Fruit fly (Drosophila melanogaster) whole organism, embryonic: ENCODE measurements around the gene CG13075.

Source experiments
- Abd-B ChIP-seq: fragments of 200-800 bp; sonication (Bioruptor generic); optimal IDR thresholded peaks from 2 replicates; lab custom pipeline; 2018; ENCODE audit warnings: missing biosample characterization, mild to moderate bottlenecking, missing genetic modification characterization, moderate library complexity
- Aef1 ChIP-seq: fragments of 200-800 bp; sonication (Bioruptor generic); IDR thresholded peaks from 3 replicates; pipeline ENCODE4 v1.3.6; 2022; ENCODE audit warnings: missing biosample characterization, missing genetic modification characterization
- Antp ChIP-seq: fragments of 200-800 bp; sonication (Bioruptor generic); optimal IDR thresholded peaks from 3 replicates; lab custom pipeline; 2016; ENCODE audit warnings: missing biosample characterization, missing genetic modification characterization
- BtbVII ChIP-seq: fragments of 200-800 bp; sonication (Bioruptor generic); optimal IDR thresholded peaks from 3 replicates; lab custom pipeline; 2017; ENCODE audit warnings: missing biosample characterization, mild to moderate bottlenecking, missing genetic modification characterization
- CG10274 ChIP-seq: fragments of 200-800 bp; sonication (Bioruptor generic); optimal IDR thresholded peaks from 3 replicates; lab custom pipeline; 2017; ENCODE audit warnings: missing biosample characterization, mild to moderate bottlenecking, missing genetic modification characterization
- CG10321 ChIP-seq: fragments of 200-800 bp; sonication (Bioruptor generic); IDR thresholded peaks from 2 replicates; pipeline ENCODE4 v1.3.6; 2022; ENCODE audit warnings: missing biosample characterization, missing genetic modification characterization
- CG10654 ChIP-seq: fragments of 200-800 bp; sonication (Bioruptor generic); optimal IDR thresholded peaks from 2 replicates; lab custom pipeline; 2016; ENCODE audit warnings: missing biosample characterization, missing genetic modification characterization
- CG11247 ChIP-seq: fragments of 200-800 bp; sonication (Bioruptor generic); IDR thresholded peaks from 2 replicates; pipeline ENCODE4 v1.3.6; 2022; ENCODE audit warnings: missing biosample characterization, missing genetic modification characterization
- CG12299 ChIP-seq: fragments of 200-800 bp; sonication (Bioruptor generic); optimal IDR thresholded peaks from 2 replicates; lab custom pipeline; 2018; ENCODE audit warnings: missing biosample characterization, mild to moderate bottlenecking, missing genetic modification characterization
- CG15479 ChIP-seq: fragments of 200-800 bp; sonication (Bioruptor generic); optimal IDR thresholded peaks from 3 replicates; lab custom pipeline; 2019; ENCODE audit warnings: missing biosample characterization, mild to moderate bottlenecking, missing genetic modification characterization, moderate library complexity
- CG17802 ChIP-seq: fragments of 200-800 bp; sonication (Bioruptor generic); optimal IDR thresholded peaks from 2 replicates; lab custom pipeline; 2018; ENCODE audit warnings: missing biosample characterization, mild to moderate bottlenecking, missing genetic modification characterization, moderate library complexity
- CG17912 ChIP-seq: fragments of 200-800 bp; sonication (Bioruptor generic); optimal IDR thresholded peaks from 2 replicates; lab custom pipeline; 2018; ENCODE audit warnings: missing biosample characterization, mild to moderate bottlenecking, missing genetic modification characterization
- CG18011 ChIP-seq: fragments of 200-800 bp; sonication (Bioruptor generic); optimal IDR thresholded peaks from 2 replicates; lab custom pipeline; 2017; ENCODE audit warnings: missing biosample characterization, missing genetic modification characterization, mild to moderate bottlenecking, moderate library complexity, missing genotype
- CG18262 ChIP-seq: fragments of 200-800 bp; optimal IDR thresholded peaks from 3 replicates; lab custom pipeline; 2019; ENCODE audit warnings: missing biosample characterization, mild to moderate bottlenecking, missing genetic modification characterization, moderate library complexity
- CG33213 ChIP-seq: fragments of 200-800 bp; sonication (Bioruptor generic); optimal IDR thresholded peaks from 3 replicates; lab custom pipeline; 2016; ENCODE audit warnings: missing biosample characterization, missing genetic modification characterization
- CG4360 ChIP-seq: fragments of 200-800 bp; sonication (Bioruptor generic); IDR thresholded peaks from 2 replicates; pipeline ENCODE4 v1.3.6; 2022; ENCODE audit warnings: missing biosample characterization, missing genetic modification characterization
- CG8281 ChIP-seq: fragments of 200-800 bp; sonication (Bioruptor generic); optimal IDR thresholded peaks from 2 replicates; lab custom pipeline; 2018; ENCODE audit warnings: missing biosample characterization, mild to moderate bottlenecking, missing genetic modification characterization, moderate library complexity
- CG9876 ChIP-seq: fragments of 200-800 bp; sonication (Bioruptor generic); optimal IDR thresholded peaks from 2 replicates; lab custom pipeline; 2016; ENCODE audit warnings: missing biosample characterization, missing genetic modification characterization
- CTCF ChIP-seq: fragments of 200-800 bp; sonication (Bioruptor generic); optimal IDR thresholded peaks from 2 replicates; lab custom pipeline; 2017; ENCODE audit warnings: missing biosample characterization, mild to moderate bottlenecking, missing genetic modification characterization, moderate library complexity
- Chrac-16 ChIP-seq: fragments of 200-800 bp; sonication (Bioruptor generic); optimal IDR thresholded peaks from 3 replicates; lab custom pipeline; 2016; ENCODE audit warnings: missing biosample characterization, missing genetic modification characterization
- CkIIα-i1 ChIP-seq: fragments of 200-800 bp; sonication (Bioruptor generic); IDR thresholded peaks from 2 replicates; pipeline ENCODE4 v1.3.6; 2022; ENCODE audit warnings: missing biosample characterization, missing genetic modification characterization
- D19A ChIP-seq: fragments of 200-800 bp; optimal IDR thresholded peaks from 3 replicates; lab custom pipeline; 2019; ENCODE audit warnings: missing biosample characterization, mild to moderate bottlenecking, missing genetic modification characterization, moderate library complexity
- Deaf1 ChIP-seq: fragments of 200-800 bp; optimal IDR thresholded peaks from 3 replicates; lab custom pipeline; 2019; ENCODE audit warnings: missing biosample characterization, mild to moderate bottlenecking, missing genetic modification characterization, moderate library complexity
- ERR ChIP-seq: fragments of 200-800 bp; sonication (Bioruptor generic); optimal IDR thresholded peaks from 2 replicates; lab custom pipeline; 2016; ENCODE audit warnings: missing biosample characterization, missing genetic modification characterization
- HmgD ChIP-seq: fragments of 200-800 bp; sonication (Bioruptor generic); optimal IDR thresholded peaks from 3 replicates; lab custom pipeline; 2016; ENCODE audit warnings: missing biosample characterization, missing genetic modification characterization
- Nf-YB ChIP-seq: fragments of 200-800 bp; sonication (Bioruptor generic); optimal IDR thresholded peaks from 3 replicates; lab custom pipeline; 2019; ENCODE audit warnings: missing biosample characterization, mild to moderate bottlenecking, missing genetic modification characterization, moderate library complexity
- NfI ChIP-seq: fragments of 200-800 bp; sonication (Bioruptor generic); optimal IDR thresholded peaks from 3 replicates; lab custom pipeline; 2018; ENCODE audit warnings: missing biosample characterization, mild to moderate bottlenecking, missing genetic modification characterization, moderate library complexity
- Opbp ChIP-seq: fragments of 200-800 bp; sonication (Bioruptor generic); IDR thresholded peaks from 3 replicates; pipeline ENCODE4 v1.3.6; 2022; ENCODE audit warnings: missing biosample characterization, missing genetic modification characterization; ENCODE audit not compliant: partially characterized antibody
- Ssrp ChIP-seq: fragments of 200-800 bp; sonication (Bioruptor generic); optimal IDR thresholded peaks from 2 replicates; lab custom pipeline; 2018; ENCODE audit warnings: missing biosample characterization, mild to moderate bottlenecking, missing genetic modification characterization, moderate library complexity
- Usf ChIP-seq: fragments of 200-800 bp; sonication (Bioruptor generic); optimal IDR thresholded peaks from 2 replicates; lab custom pipeline; 2017; ENCODE audit warnings: missing genotype, missing biosample characterization, missing genetic modification characterization
- Xrp1 ChIP-seq: fragments of 200-800 bp; sonication (Bioruptor generic); IDR thresholded peaks from 2 replicates; pipeline ENCODE4 v1.3.6; 2022; ENCODE audit warnings: missing biosample characterization, missing genetic modification characterization
- al ChIP-seq: fragments of 200-800 bp; sonication (Bioruptor generic); IDR thresholded peaks from 2 replicates; pipeline ENCODE4 v1.3.6; 2022; ENCODE audit warnings: missing biosample characterization, missing genetic modification characterization
- ase ChIP-seq: fragments of 200-800 bp; sonication (Bioruptor generic); IDR thresholded peaks from 3 replicates; pipeline ENCODE4 v1.3.6; 2022; ENCODE audit warnings: missing biosample characterization, missing genetic modification characterization
- ato ChIP-seq: fragments of 200-800 bp; sonication (Bioruptor generic); IDR thresholded peaks from 2 replicates; pipeline ENCODE4 v1.3.6; 2022; ENCODE audit warnings: missing biosample characterization, missing genetic modification characterization; ENCODE audit not compliant: partially characterized antibody
- bcd ChIP-seq: fragments of 200-800 bp; sonication (Bioruptor generic); optimal IDR thresholded peaks from 2 replicates; lab custom pipeline; 2017; ENCODE audit warnings: missing biosample characterization, mild to moderate bottlenecking, missing genetic modification characterization
- bsh ChIP-seq, 2 experiments: fragments of 200-800 bp; sonication (Bioruptor generic); optimal IDR thresholded peaks; 2 replicates each; lab custom pipeline; 2017 to 2018; ENCODE audit warnings: mild to moderate bottlenecking in 2 of 2, missing biosample characterization in 2 of 2, missing genetic modification characterization in 2 of 2, moderate library complexity in 1 of 2
- caup ChIP-seq: fragments of 200-800 bp; sonication (Bioruptor generic); optimal IDR thresholded peaks from 3 replicates; lab custom pipeline; 2017; ENCODE audit warnings: missing biosample characterization, mild to moderate bottlenecking, missing genetic modification characterization, moderate library complexity; ENCODE audit not compliant: severe bottlenecking
- cwo ChIP-seq: fragments of 200-800 bp; sonication (Bioruptor generic); optimal IDR thresholded peaks from 3 replicates; lab custom pipeline; 2017; ENCODE audit warnings: missing biosample characterization, missing genetic modification characterization, mild to moderate bottlenecking, moderate library complexity, missing genetic modification reagents
- dan ChIP-seq: fragments of 200-800 bp; sonication (Bioruptor generic); IDR thresholded peaks from 2 replicates; pipeline ENCODE4 v1.3.6; 2022; ENCODE audit warnings: missing biosample characterization, missing genetic modification characterization
- emc ChIP-seq: fragments of 200-800 bp; sonication (Bioruptor generic); optimal IDR thresholded peaks from 2 replicates; lab custom pipeline; 2016; ENCODE audit warnings: missing biosample characterization, missing genetic modification characterization
- mirr ChIP-seq: fragments of 200-800 bp; sonication (Bioruptor generic); optimal IDR thresholded peaks from 3 replicates; lab custom pipeline; 2018; ENCODE audit warnings: missing biosample characterization, mild to moderate bottlenecking, missing genetic modification characterization
- pb ChIP-seq: fragments of 200-800 bp; sonication (Bioruptor generic); optimal IDR thresholded peaks from 3 replicates; lab custom pipeline; 2016; ENCODE audit warnings: missing biosample characterization, missing genetic modification characterization
- pita ChIP-seq: fragments of 200-800 bp; sonication (Bioruptor generic); optimal IDR thresholded peaks from 2 replicates; lab custom pipeline; 2017; ENCODE audit warnings: missing biosample characterization, mild to moderate bottlenecking, missing genetic modification characterization
- pzg ChIP-seq: fragments of 200-800 bp; sonication (Bioruptor generic); optimal IDR thresholded peaks from 3 replicates; lab custom pipeline; 2018; ENCODE audit warnings: missing biosample characterization, mild to moderate bottlenecking, missing genetic modification characterization, moderate library complexity
- rib ChIP-seq: fragments of 200-800 bp; sonication (Bioruptor generic); IDR thresholded peaks from 2 replicates; pipeline ENCODE4 v1.3.6; 2022; ENCODE audit warnings: missing biosample characterization, missing genetic modification characterization
- stc ChIP-seq: fragments of 200-800 bp; sonication (Bioruptor generic); IDR thresholded peaks from 2 replicates; pipeline ENCODE4 v1.3.6; 2022; ENCODE audit warnings: missing biosample characterization, missing genetic modification characterization
- tin ChIP-seq: fragments of 200-800 bp; sonication (Bioruptor generic); optimal IDR thresholded peaks from 3 replicates; lab custom pipeline; 2016; ENCODE audit warnings: missing biosample characterization, missing genetic modification characterization
- tna ChIP-seq: fragments of 200-800 bp; sonication (Bioruptor generic); IDR thresholded peaks from 2 replicates; pipeline ENCODE4 v1.3.6; 2022; ENCODE audit warnings: missing biosample characterization, missing genetic modification characterization; ENCODE audit not compliant: partially characterized antibody
- toy ChIP-seq: fragments of 200-800 bp; sonication (Bioruptor generic); IDR thresholded peaks from 2 replicates; pipeline ENCODE4 v1.3.6; 2022; ENCODE audit warnings: missing biosample characterization, missing genetic modification characterization
- unpg ChIP-seq: fragments of 200-800 bp; sonication (Bioruptor generic); optimal IDR thresholded peaks from 3 replicates; lab custom pipeline; 2018; ENCODE audit warnings: missing biosample characterization, mild to moderate bottlenecking, missing genetic modification characterization, moderate library complexity

Gene CG13075

DNA sequence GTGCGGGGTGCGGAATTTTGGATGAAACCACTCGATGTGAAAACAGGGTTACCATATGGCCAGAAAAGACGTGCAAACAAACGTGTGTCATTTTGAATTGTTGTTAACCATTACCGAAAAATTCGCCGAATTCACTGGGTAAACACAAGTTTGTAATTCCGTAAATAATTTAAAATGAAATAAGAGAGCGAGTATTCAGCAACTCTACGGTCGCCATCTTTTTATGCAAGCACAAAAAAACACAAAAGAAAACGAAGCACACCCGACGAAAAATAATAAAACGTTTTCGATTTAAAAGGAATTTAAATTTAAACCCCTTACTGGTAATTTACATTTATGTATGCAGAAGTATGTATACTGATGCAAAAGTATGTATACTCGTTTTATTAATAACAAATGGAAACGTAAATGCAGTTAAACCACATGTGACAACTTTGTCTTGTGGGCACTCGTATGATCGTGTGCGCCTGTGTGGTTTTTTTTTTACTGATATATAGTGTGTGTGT lies 37.9 kb upstream of the CG13075 start (continued):
- TF ChIP-seq Nf-YB (peak; percentile 83), emc (GFP tag; lab: Kevin White, UChicago) (peak; percentile 78), CG12299 (tag; lab: Kevin White, UChicago) (peak; percentile 94), NfI (GFP tag; lab: Kevin White, UChicago) (peak; percentile 91), CkIIα-i1 (GFP tag; lab: Robert Waterston, UW) (no peak), dan (GFP tag; lab: Robert Waterston, UW) (no peak), Opbp (GFP tag; lab: Robert Waterston, UW) (no peak), cwo (GFP tag; lab: Kevin White, UChicago) (peak; percentile 90), Chrac-16 (GFP tag; lab: Kevin White, UChicago) (peak; percentile 89), tin (GFP tag; lab: Kevin White, UChicago) (peak; percentile 86), CG18011 (peak; percentile 69), CG11247 (peak; percentile 87), HmgD (GFP tag; lab: Kevin White, UChicago) (peak; percentile 53), Xrp1 (GFP tag; lab: Robert Waterston, UW) (peak; percentile 96), Ssrp (tag; lab: Kevin White, UChicago) (peak; percentile 92), Usf (peak; percentile 76), CG10321 (GFP tag; lab: Robert Waterston, UW) (peak; percentile 74; the same call in 1 of the 2 replicates), pita (GFP tag; lab: Kevin White, UChicago) (no peak), CG10654 (GFP tag; lab: Kevin White, UChicago) (peak; percentile 87), bcd (GFP tag; lab: Kevin White, UChicago) (peak; percentile 88), caup (GFP tag; lab: Kevin White, UChicago) (peak; percentile 92), ERR (peak; percentile 83), pzg (peak; percentile 18), bsh (GFP tag; optimal IDR thresholded peaks at IDR 0.05; lab: Kevin White, UChicago) (peak; percentile 78 to 96), Antp (GFP tag; lab: Kevin White, UChicago) (peak; percentile 72), tna (GFP tag; lab: Robert Waterston, UW) (no peak), CG33213 (GFP tag; lab: Kevin White, UChicago) (peak; percentile 80), CG10274 (peak; percentile 54), CG9876 (GFP tag; lab: Kevin White, UChicago) (peak; percentile 66), Abd-B (peak; percentile 75), Deaf1 (tag; lab: Kevin White, UChicago) (no peak), unpg (GFP tag; lab: Kevin White, UChicago) (peak; percentile 97), BtbVII (GFP tag; lab: Kevin White, UChicago) (peak; percentile 86), Aef1 (GFP tag; lab: Robert Waterston, UW) (peak; percentile 82), toy (GFP tag; lab: Robert Waterston, UW) (peak; percentile 67), stc (GFP tag; lab: Robert Waterston, UW) (peak; percentile 94), CG18262 (tag; lab: Kevin White, UChicago) (peak; percentile 95), ase (GFP tag; lab: Robert Waterston, UW) (peak; percentile 83), CG4360 (peak; percentile 72; the same call in 1 of the 2 replicates), ato (no peak), rib (GFP tag; lab: Robert Waterston, UW) (peak; percentile 88), CG17912 (GFP tag; lab: Kevin White, UChicago) (peak; percentile 81), al (peak; percentile 82), CG15479 (GFP tag; lab: Kevin White, UChicago) (no peak), CTCF (GFP tag; lab: Kevin White, UChicago) (peak; percentile 39), CG8281 (peak; percentile 80), D19A (tag; lab: Kevin White, UChicago) (peak; percentile 86), CG17802 (peak; percentile 10), mirr (GFP tag; lab: Kevin White, UChicago) (peak; percentile 85), pb (GFP tag; lab: Kevin White, UChicago) (peak; percentile 79)
